Worm (Caenorhabditis elegans): Measurements from ENCODE around the gene paic-1.

Gene paic-1

ce11 chrII:4374885-4375284 is 2.6 kb upstream of the paic-1 start (continued):
- no peak for TF ChIP-seq gei-17 (GFP tag; optimal IDR thresholded peaks at IDR 0.05)
- no peak for TF ChIP-seq die-1 (tag; optimal IDR thresholded peaks at IDR 0.05)
- TF ChIP-seq ZK185.1 (tag; optimal IDR thresholded peaks at IDR 0.05; ENCODE audit: poor library complexity, severe bottlenecking) = no peak
- TF ChIP-seq F57A8.1 (GFP tag; optimal IDR thresholded peaks at IDR 0.05) = no peak
- no peak for TF ChIP-seq nfyb-1 (GFP tag; IDR thresholded peaks at IDR 0.05)
- TF ChIP-seq F33H1.4 (GFP tag; IDR thresholded peaks at IDR 0.05) = peak; percentile 54
- no peak for TF ChIP-seq mes-4 (tag; optimal IDR thresholded peaks at IDR 0.05)
- TF ChIP-seq F52B5.7 (tag; optimal IDR thresholded peaks at IDR 0.05) = no peak
- TF ChIP-seq mxl-1 (tag; optimal IDR thresholded peaks at IDR 0.05) = no peak
- TF ChIP-seq lin-35 (GFP tag; optimal IDR thresholded peaks at IDR 0.05) = no peak
- TF ChIP-seq lag-1 (GFP tag; IDR thresholded peaks at IDR 0.05) = no peak
- no peak for TF ChIP-seq pbrm-1 (GFP tag; IDR thresholded peaks at IDR 0.05)
- no peak for TF ChIP-seq zfh-2 (GFP tag; conservative IDR thresholded peaks at IDR 0.05)
- TF ChIP-seq B0336.3 (GFP tag; IDR thresholded peaks at IDR 0.05) = no peak
- no peak for TF ChIP-seq tbx-9 (tag; optimal IDR thresholded peaks at IDR 0.05; ENCODE audit: borderline replicate concordance)
- TF ChIP-seq tbp1 (GFP tag; optimal IDR thresholded peaks at IDR 0.05) = no peak
- no peak for TF ChIP-seq mel-28 (tag; optimal IDR thresholded peaks at IDR 0.05; ENCODE audit: borderline replicate concordance)

- TF ChIP-seq let-526 (GFP tag; IDR thresholded peaks at IDR 0.05) (no peak), sea-2 (GFP tag; IDR thresholded peaks at IDR 0.05) (0 out of 2 replicates have a peak, but pooled peaks have one; percentile 24), ZK185.1 (tag; optimal IDR thresholded peaks at IDR 0.05; ENCODE audit: poor library complexity, severe bottlenecking) (no peak), C17E4.6 (GFP tag; IDR thresholded peaks at IDR 0.05) (no peak), ztf-26 (tag; optimal IDR thresholded peaks at IDR 0.05) (no peak), nhr-179 (tag; optimal IDR thresholded peaks at IDR 0.05) (no peak), K12H6.12 (tag; optimal IDR thresholded peaks at IDR 0.05) (no peak), tlf-1 (GFP tag; optimal IDR thresholded peaks at IDR 0.05) (no peak), atf-7 (tag; optimal IDR thresholded peaks at IDR 0.05) (no peak), hsf-1 (GFP tag; IDR thresholded peaks at IDR 0.05) (no peak), bed-1 (GFP tag; IDR thresholded peaks at IDR 0.05) (0 out of 2 replicates have a peak, but pooled peaks have one; percentile 50), F33H1.4 (GFP tag; IDR thresholded peaks at IDR 0.05) (no peak), die-1 (tag; optimal IDR thresholded peaks at IDR 0.05) (no peak), B0019.2 (GFP tag; conservative IDR thresholded peaks at IDR 0.05) (no peak), sdz-38 (tag; optimal IDR thresholded peaks at IDR 0.05) (no peak), F22D6.2 (tag; optimal IDR thresholded peaks at IDR 0.05) (no peak), repo-1 (tag; optimal IDR thresholded peaks at IDR 0.05) (no peak), snpc-4 (GFP tag; optimal IDR thresholded peaks at IDR 0.05) (no peak), snpc-4 (tag; optimal IDR thresholded peaks at IDR 0.05) (no peak), nhr-27 (tag; optimal IDR thresholded peaks at IDR 0.05) (no peak), B0336.3 (GFP tag; IDR thresholded peaks at IDR 0.05) (no peak), ceh-58 (GFP tag; IDR thresholded peaks at IDR 0.05) (no peak), Y53F4B.3 (GFP tag; IDR thresholded peaks at IDR 0.05) (no peak), madf-3 (GFP tag; IDR thresholded peaks at IDR 0.05) (0 out of 2 replicates have a peak, but pooled peaks have one; percentile 68), zfh-2 (GFP tag; conservative IDR thresholded peaks at IDR 0.05) (peak; percentile 81), Y79H2A.3 (GFP tag; conservative IDR thresholded peaks at IDR 0.05) (no peak), B0035.1 (tag; optimal IDR thresholded peaks at IDR 0.05) (no peak), ccch-3 (GFP tag; optimal IDR thresholded peaks at IDR 0.05) (no peak), F49E8.2 (tag; optimal IDR thresholded peaks at IDR 0.05; ENCODE audit: insufficient read depth) (no peak), mxl-1 (tag; optimal IDR thresholded peaks at IDR 0.05) (no peak), him-1 (tag; optimal IDR thresholded peaks at IDR 0.05) (no peak), ceh-79 (tag; optimal IDR thresholded peaks at IDR 0.05) (no peak)
Observed at ce11 chrII:4372867-4373397, 607 bp upstream of the paic-1 start.
